Fruit fly (Drosophila melanogaster): ENCODE measurements around the gene CG13856.
A peak's percentile ranks its signal among the peaks of the same experiment; 100 is the strongest.

Gene CG13856

DNA sequence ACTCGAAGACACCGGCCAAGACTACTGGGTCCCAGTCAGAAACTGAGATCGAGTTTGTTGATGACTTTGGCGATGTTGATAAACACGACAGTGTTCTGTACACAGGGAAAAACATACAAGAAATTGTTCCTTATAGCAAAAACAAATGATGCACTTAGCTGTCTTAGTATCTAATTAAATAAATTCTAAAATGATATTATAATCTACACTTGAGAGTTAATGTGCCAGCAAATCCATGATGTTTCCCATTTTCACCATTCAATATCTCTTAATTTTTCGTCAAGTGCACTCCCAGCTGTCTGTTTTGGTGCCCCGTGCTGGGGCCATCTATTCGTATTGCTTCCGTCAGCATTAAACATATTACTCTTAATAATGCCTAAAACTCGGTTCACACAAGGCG is 2.2 kb upstream of the CG13856 start:
- peak; percentile 18 for TF ChIP-seq sv (GFP tag; optimal IDR thresholded peaks at IDR 0.05)
- TF ChIP-seq lola (GFP tag; optimal IDR thresholded peaks at IDR 0.05) = no peak
- no peak for TF ChIP-seq jim (GFP tag; optimal IDR thresholded peaks at IDR 0.05)

DNA sequence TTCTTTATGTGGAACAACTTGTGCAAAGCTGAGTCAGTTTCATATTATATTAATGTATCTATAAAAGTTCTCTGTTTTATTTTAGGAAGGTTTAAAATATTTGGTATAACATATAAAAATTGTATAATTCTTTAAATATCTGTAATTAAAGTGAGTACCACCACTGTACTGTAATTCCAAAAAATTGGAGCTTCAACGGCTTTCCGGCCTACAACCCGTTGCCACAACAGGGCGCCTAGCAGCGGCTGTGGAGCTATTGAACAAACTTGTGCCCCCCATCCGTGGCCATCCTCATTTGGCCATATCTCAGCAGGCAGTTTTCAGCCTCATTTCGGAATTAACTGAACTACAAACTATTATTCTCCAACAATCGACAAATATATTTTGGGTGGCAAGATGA is 3.2 kb downstream of the CG13856 start, which contains the start of gene CG13855:
Gene CG13855, plus strand, starts transcription at position 301 of the 400 bp plus-strand sequence.
- no peak for TF ChIP-seq sv (GFP tag; optimal IDR thresholded peaks at IDR 0.05)
- no peak for TF ChIP-seq Sp1 (GFP tag; optimal IDR thresholded peaks at IDR 0.05)
- TF ChIP-seq fru (GFP tag; optimal IDR thresholded peaks at IDR 0.05) = no peak
- no peak for TF ChIP-seq rgr (GFP tag; optimal IDR thresholded peaks at IDR 0.05)
- no peak for TF ChIP-seq foxo (GFP tag; optimal IDR thresholded peaks at IDR 0.05)
- no peak for TF ChIP-seq CG9705 (GFP tag; optimal IDR thresholded peaks at IDR 0.05)
- no peak for TF ChIP-seq brk (GFP tag; optimal IDR thresholded peaks at IDR 0.05)
- TF ChIP-seq tai (GFP tag; optimal IDR thresholded peaks at IDR 0.05) = no peak
- no peak for TF ChIP-seq woc (GFP tag; optimal IDR thresholded peaks at IDR 0.05)
- no peak for TF ChIP-seq Dfd (GFP tag; optimal IDR thresholded peaks at IDR 0.05)
- TF ChIP-seq dsf (GFP tag; optimal IDR thresholded peaks at IDR 0.05; ENCODE audit: borderline replicate concordance) = no peak
- no peak for TF ChIP-seq Dif (GFP tag; optimal IDR thresholded peaks at IDR 0.05; ENCODE audit: partially characterized antibody)
- no peak for TF ChIP-seq lola (GFP tag; optimal IDR thresholded peaks at IDR 0.05)
- TF ChIP-seq ey (GFP tag; optimal IDR thresholded peaks at IDR 0.05) = no peak
- no peak for TF ChIP-seq sage (GFP tag; optimal IDR thresholded peaks at IDR 0.05)
- no peak for TF ChIP-seq br (GFP tag; optimal IDR thresholded peaks at IDR 0.05)
- TF ChIP-seq Hr83 (GFP tag; optimal IDR thresholded peaks at IDR 0.05; ENCODE audit: poor library complexity, severe bottlenecking) = no peak

DNA sequence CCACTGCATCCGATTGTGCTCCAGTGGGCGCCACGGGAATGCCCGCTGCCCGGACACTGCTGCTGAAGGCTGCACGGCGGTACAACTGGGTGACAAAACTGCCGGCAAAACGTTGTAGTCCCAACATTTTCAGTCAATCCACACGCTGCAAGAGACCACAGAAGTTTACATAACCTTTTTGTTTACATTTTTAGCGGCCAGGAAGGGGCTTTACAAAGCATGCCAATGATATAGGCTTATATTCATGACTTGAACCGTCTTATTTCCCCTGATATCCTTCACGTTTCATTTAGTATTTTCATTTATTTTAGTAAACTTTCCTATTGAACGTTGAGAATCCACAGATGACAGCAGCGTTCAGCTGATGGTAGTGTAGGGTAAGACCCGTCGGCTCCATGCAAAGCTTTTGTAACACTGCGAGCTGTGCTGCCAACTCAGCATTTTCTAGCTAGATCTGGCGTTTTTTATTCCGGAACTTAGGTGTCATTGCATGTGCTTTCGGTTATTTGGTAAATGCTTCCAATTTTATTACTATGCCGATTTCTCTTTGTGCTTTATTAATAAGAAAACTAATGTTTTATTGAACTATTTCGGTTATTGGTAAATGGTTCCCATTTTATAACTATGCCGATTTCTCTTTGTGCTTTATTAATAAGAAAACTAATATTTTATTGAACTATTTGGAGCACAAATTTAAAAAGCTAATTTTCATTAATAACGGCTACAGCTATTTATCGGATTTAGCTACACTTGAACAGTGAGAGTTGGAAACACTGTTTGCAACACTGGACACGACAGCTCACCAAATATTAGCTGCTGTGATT is 8.3 kb downstream of the CG13856 start, which contains the start of the genes CG13850 and lqfR:
Gene CG13850, minus strand, starts transcription at position 379 of the 824 bp plus-strand sequence.
Gene lqfR, plus strand, starts transcription at position 765 of the 824 bp plus-strand sequence.
- peak; percentile 75 for TF ChIP-seq ey (GFP tag; optimal IDR thresholded peaks at IDR 0.05)
- TF ChIP-seq Vsx2 (GFP tag; optimal IDR thresholded peaks at IDR 0.05; ENCODE audit: partially characterized antibody) = no peak
- no peak for TF ChIP-seq CrebA (GFP tag; optimal IDR thresholded peaks at IDR 0.05; ENCODE audit: borderline replicate concordance)
- peak; percentile 59 for TF ChIP-seq Hr83 (GFP tag; optimal IDR thresholded peaks at IDR 0.05; ENCODE audit: poor library complexity, severe bottlenecking)
- TF ChIP-seq dmrt93B (GFP tag; optimal IDR thresholded peaks at IDR 0.05) = peak; percentile 80
- TF ChIP-seq foxo (GFP tag; optimal IDR thresholded peaks at IDR 0.05) = peak in 1 of 2 experiments; percentile 85
- peak; percentile 41 for TF ChIP-seq GATAd (GFP tag; optimal IDR thresholded peaks at IDR 0.05)
- peak; percentile 38 for TF ChIP-seq Mio (GFP tag; optimal IDR thresholded peaks at IDR 0.05)
- peak; percentile 59 for TF ChIP-seq CG9705 (GFP tag; optimal IDR thresholded peaks at IDR 0.05)
- peak; percentile 76 for TF ChIP-seq OdsH (GFP tag; optimal IDR thresholded peaks at IDR 0.05)
- TF ChIP-seq fru (GFP tag; optimal IDR thresholded peaks at IDR 0.05) = peak; percentile 86
- peak; percentile 75 for TF ChIP-seq Sp1 (GFP tag; optimal IDR thresholded peaks at IDR 0.05)
- peak; percentile 79 for TF ChIP-seq sv (GFP tag; optimal IDR thresholded peaks at IDR 0.05)
- TF ChIP-seq Myc (optimal IDR thresholded peaks at IDR 0.05) = peak; percentile 99
- peak; percentile 77 for TF ChIP-seq br (GFP tag; optimal IDR thresholded peaks at IDR 0.05)
- peak; percentile 67 for TF ChIP-seq dsf (GFP tag; optimal IDR thresholded peaks at IDR 0.05; ENCODE audit: borderline replicate concordance)
- TF ChIP-seq psq (GFP tag; optimal IDR thresholded peaks at IDR 0.05) = peak; percentile 77
- TF ChIP-seq CG32264 (GFP tag; optimal IDR thresholded peaks at IDR 0.05) = peak; percentile 3
- TF ChIP-seq Jra (GFP tag; optimal IDR thresholded peaks at IDR 0.05) = peak; percentile 85
- no peak for TF ChIP-seq lola (GFP tag; optimal IDR thresholded peaks at IDR 0.05)
- no peak for TF ChIP-seq jim (GFP tag; optimal IDR thresholded peaks at IDR 0.05)
- no peak for TF ChIP-seq Dfd (GFP tag; optimal IDR thresholded peaks at IDR 0.05)
- TF ChIP-seq usp (GFP tag; optimal IDR thresholded peaks at IDR 0.05) = no peak
- no peak for TF ChIP-seq brk (GFP tag; optimal IDR thresholded peaks at IDR 0.05)
- TF ChIP-seq rgr (GFP tag; optimal IDR thresholded peaks at IDR 0.05) = peak; percentile 80
- TF ChIP-seq N (GFP tag; optimal IDR thresholded peaks at IDR 0.05) = no peak
- TF ChIP-seq woc (GFP tag; optimal IDR thresholded peaks at IDR 0.05) = peak; percentile 94
- no peak for TF ChIP-seq pan (optimal IDR thresholded peaks at IDR 0.05)
- TF ChIP-seq HLH106 (tag; optimal IDR thresholded peaks at IDR 0.05) = peak; percentile 74
- peak; percentile 86 for TF ChIP-seq h (GFP tag; optimal IDR thresholded peaks at IDR 0.05)
- TF ChIP-seq Hr78 (GFP tag; optimal IDR thresholded peaks at IDR 0.05) = no peak
- TF ChIP-seq Abd-B (GFP tag; optimal IDR thresholded peaks at IDR 0.05) = no peak
- no peak for TF ChIP-seq Rel (GFP tag; optimal IDR thresholded peaks at IDR 0.05)
- TF ChIP-seq Rel (tag; optimal IDR thresholded peaks at IDR 0.05) = peak; percentile 48
- TF ChIP-seq Hnf4 (GFP tag; optimal IDR thresholded peaks at IDR 0.05) = peak; percentile 86
- TF ChIP-seq sage (GFP tag; optimal IDR thresholded peaks at IDR 0.05) = peak; percentile 44
- TF ChIP-seq tai (GFP tag; optimal IDR thresholded peaks at IDR 0.05) = no peak
- TF ChIP-seq Dif (GFP tag; optimal IDR thresholded peaks at IDR 0.05; ENCODE audit: partially characterized antibody) = no peak
- no peak for TF ChIP-seq dl (GFP tag; optimal IDR thresholded peaks at IDR 0.05; ENCODE audit: insufficient read depth in 1 of 2, partially characterized antibody in 2 of 2)

All from whole organism, wandering third instar larva.